Worm (Caenorhabditis elegans) whole organism, L3 larva: ENCODE results near the gene papl-1.

Experiments used
- ceh-82 ChIP-seq: fragments of 150-350 bp; optimal IDR thresholded peaks from 2 replicates; lab custom pipeline; 2014; ENCODE audit warnings: missing biosample characterization, missing genetic modification characterization
- ceh-9 ChIP-seq: sonication (generic microtip); optimal IDR thresholded peaks from 2 replicates; lab custom pipeline; 2018; ENCODE audit warnings: missing biosample characterization, missing genetic modification characterization
- daf-12 ChIP-seq: fragments of 150-350 bp; optimal IDR thresholded peaks from 2 replicates; lab custom pipeline; 2014; ENCODE audit warnings: missing biosample characterization, missing genetic modification reagents, missing genetic modification characterization
- elt-2 ChIP-seq: sonication (generic microtip); optimal IDR thresholded peaks from 2 replicates; lab custom pipeline; 2016; ENCODE audit warnings: missing genetic modification reagents, mild to moderate bottlenecking, missing genetic modification characterization, missing compliant biosample characterization
- fkh-10 ChIP-seq: sonication (generic microtip); optimal IDR thresholded peaks from 2 replicates; lab custom pipeline; 2017; ENCODE audit warnings: missing biosample characterization, missing genetic modification reagents, missing genetic modification characterization
- fos-1 ChIP-seq: fragments of 150-350 bp; optimal IDR thresholded peaks from 2 replicates; lab custom pipeline; 2014; ENCODE audit warnings: missing biosample characterization, missing genetic modification characterization
- lin-15B ChIP-seq: fragments of 150-350 bp; optimal IDR thresholded peaks from 2 replicates; lab custom pipeline; 2014; ENCODE audit warnings: missing biosample characterization, missing genetic modification characterization
- nhr-25 ChIP-seq: sonication (generic microtip); optimal IDR thresholded peaks from 2 replicates; lab custom pipeline; 2017; ENCODE audit warnings: missing biosample characterization, missing genetic modification characterization
- nhr-76 ChIP-seq: fragments of 150-350 bp; sonication (generic microtip); optimal IDR thresholded peaks from 5 replicates; lab custom pipeline; 2014; ENCODE audit warnings: missing biosample characterization, missing genetic modification characterization
- pqm-1 ChIP-seq: fragments of 150-350 bp; optimal IDR thresholded peaks from 2 replicates; lab custom pipeline; 2017; ENCODE audit warnings: missing biosample characterization, missing genetic modification characterization, inconsistent platforms
- tbx-2 ChIP-seq: sonication (generic microtip); optimal IDR thresholded peaks from 2 replicates; lab custom pipeline; 2016; ENCODE audit warnings: mild to moderate bottlenecking, missing genetic modification characterization, missing compliant biosample characterization
- unc-39 ChIP-seq: sonication (generic microtip); optimal IDR thresholded peaks from 4 replicates; lab custom pipeline; 2017; ENCODE audit warnings: missing biosample characterization, missing genetic modification characterization
- zag-1 ChIP-seq: fragments of 150-350 bp; optimal IDR thresholded peaks from 2 replicates; lab custom pipeline; 2014; ENCODE audit warnings: missing biosample characterization, missing genetic modification characterization
- ztf-11 ChIP-seq: fragments of 150-350 bp; optimal IDR thresholded peaks from 2 replicates; lab custom pipeline; 2014; ENCODE audit warnings: missing biosample characterization, missing genetic modification characterization

DNA sequence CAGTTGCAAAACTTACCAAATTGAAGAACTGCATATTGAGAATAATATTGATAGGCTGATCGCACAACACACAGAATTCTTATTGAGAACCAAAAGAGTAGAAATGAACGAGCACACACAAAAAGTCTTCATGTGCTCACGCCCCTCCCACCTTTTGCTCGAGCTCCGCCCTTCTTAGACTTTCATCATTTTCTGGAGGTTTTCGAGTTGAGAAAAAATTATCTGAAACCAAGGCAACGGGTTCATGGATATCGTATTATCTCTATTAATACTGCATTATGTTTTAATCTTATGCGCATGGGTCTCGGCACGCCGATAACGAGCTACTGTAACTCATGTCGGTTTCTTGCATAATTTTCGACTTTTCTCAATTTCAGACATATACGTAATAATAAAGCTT lies 33.7 kb downstream of the papl-1 start, which contains the start of gene R11D1.12:
- no peak for TF ChIP-seq ceh-82 (tag; lab: Kevin White, UChicago)
- no peak for TF ChIP-seq ztf-11 (tag; lab: Kevin White, UChicago)
- TF ChIP-seq fkh-10 (GFP tag; lab: Kevin White, UChicago) = no peak
- no peak for TF ChIP-seq lin-15B
- TF ChIP-seq unc-39 (tag; lab: Kevin White, UChicago) = no peak
- TF ChIP-seq pqm-1 = no peak
- TF ChIP-seq daf-12 (tag; lab: Kevin White, UChicago) = no peak
- no peak for TF ChIP-seq ceh-9 (tag; lab: Kevin White, UChicago)
- no peak for TF ChIP-seq elt-2 (tag; lab: Kevin White, UChicago)
- TF ChIP-seq fos-1 (tag; lab: Kevin White, UChicago) = no peak
- TF ChIP-seq nhr-25 = no peak
- no peak for TF ChIP-seq nhr-76 (tag; lab: Kevin White, UChicago)
- TF ChIP-seq zag-1 (tag; lab: Kevin White, UChicago) = no peak
- no peak for TF ChIP-seq tbx-2
